Worm (Caenorhabditis elegans) whole organism, L3 larva: ENCODE data around the gene C34F11.8.

Experiments used
- R02D3.7 ChIP-seq: fragments of 150-350 bp; optimal IDR thresholded peaks from 2 replicates; lab custom pipeline; 2014; ENCODE audit warnings: missing biosample characterization, missing genetic modification characterization
- ZK546.5 ChIP-seq: sonication (generic microtip); optimal IDR thresholded peaks from 2 replicates; lab custom pipeline; 2017; ENCODE audit warnings: missing biosample characterization, missing genetic modification characterization
- aly-2 ChIP-seq: fragments of 150-350 bp; optimal IDR thresholded peaks from 2 replicates; lab custom pipeline; 2014; ENCODE audit warnings: missing biosample characterization, missing genetic modification characterization
- ama-1 ChIP-seq: fragments of 150-350 bp; optimal IDR thresholded peaks from 2 replicates; lab custom pipeline; 2018
- ceh-16 ChIP-seq: sonication (generic microtip); optimal IDR thresholded peaks from 2 replicates; lab custom pipeline; 2017; ENCODE audit warnings: missing biosample characterization, missing genetic modification characterization
- ceh-28 ChIP-seq: fragments of 150-350 bp; optimal IDR thresholded peaks from 2 replicates; lab custom pipeline; 2014; ENCODE audit warnings: missing biosample characterization, missing genetic modification reagents, missing genetic modification characterization
- ceh-82 ChIP-seq: fragments of 150-350 bp; optimal IDR thresholded peaks from 2 replicates; lab custom pipeline; 2014; ENCODE audit warnings: missing biosample characterization, missing genetic modification characterization
- ceh-9 ChIP-seq: sonication (generic microtip); optimal IDR thresholded peaks from 2 replicates; lab custom pipeline; 2018; ENCODE audit warnings: missing biosample characterization, missing genetic modification characterization
- daf-12 ChIP-seq: fragments of 150-350 bp; optimal IDR thresholded peaks from 2 replicates; lab custom pipeline; 2014; ENCODE audit warnings: missing biosample characterization, missing genetic modification reagents, missing genetic modification characterization
- egl-27 ChIP-seq: sonication (generic microtip); optimal IDR thresholded peaks from 4 replicates; lab custom pipeline; 2017; ENCODE audit warnings: missing biosample characterization, missing genetic modification reagents, missing genetic modification characterization
- egl-5 ChIP-seq: fragments of 150-350 bp; optimal IDR thresholded peaks from 2 replicates; lab custom pipeline; 2017; ENCODE audit warnings: missing biosample characterization, missing genetic modification reagents, missing genetic modification characterization, inconsistent platforms
- elt-1 ChIP-seq: fragments of 150-350 bp; optimal IDR thresholded peaks from 2 replicates; lab custom pipeline; 2014; ENCODE audit warnings: missing biosample characterization, missing genetic modification characterization
- elt-2 ChIP-seq: sonication (generic microtip); optimal IDR thresholded peaks from 2 replicates; lab custom pipeline; 2016; ENCODE audit warnings: missing genetic modification reagents, mild to moderate bottlenecking, missing genetic modification characterization, missing compliant biosample characterization
- elt-3 ChIP-seq, 3 experiments: fragments of 150-350 bp in 1 of 3; sonication (generic microtip) in 2 of 3; optimal IDR thresholded peaks; 2 replicates in 2 of 3; 4 replicates in 1 of 3; lab custom pipeline; 2014 to 2017; ENCODE audit warnings: missing biosample characterization in 3 of 3, missing genetic modification characterization in 3 of 3
- eor-1 ChIP-seq, 2 experiments: fragments of 150-350 bp; optimal IDR thresholded peaks; 2 replicates each; lab custom pipeline; 2014 to 2018; ENCODE audit warnings: missing biosample characterization in 2 of 2, missing genetic modification characterization in 2 of 2
- fkh-2 ChIP-seq: fragments of 150-350 bp; optimal IDR thresholded peaks from 2 replicates; lab custom pipeline; 2014; ENCODE audit warnings: missing biosample characterization, missing genetic modification reagents, missing genetic modification characterization
- fos-1 ChIP-seq: fragments of 150-350 bp; optimal IDR thresholded peaks from 2 replicates; lab custom pipeline; 2014; ENCODE audit warnings: missing biosample characterization, missing genetic modification characterization
- hmg-11 ChIP-seq: sonication (generic microtip); optimal IDR thresholded peaks from 2 replicates; lab custom pipeline; 2016; ENCODE audit warnings: missing genetic modification characterization, missing compliant biosample characterization
- jun-1 ChIP-seq: fragments of 150-350 bp; optimal IDR thresholded peaks from 2 replicates; lab custom pipeline; 2014; ENCODE audit warnings: missing biosample characterization, missing genetic modification reagents, missing genetic modification characterization
- lin-15B ChIP-seq: fragments of 150-350 bp; optimal IDR thresholded peaks from 2 replicates; lab custom pipeline; 2014; ENCODE audit warnings: missing biosample characterization, missing genetic modification characterization
- lin-39 ChIP-seq: fragments of 150-350 bp; optimal IDR thresholded peaks from 2 replicates; lab custom pipeline; 2018; ENCODE audit warnings: missing biosample characterization, missing genetic modification reagents, missing genetic modification characterization
- lsy-12 ChIP-seq: sonication (generic microtip); optimal IDR thresholded peaks from 2 replicates; lab custom pipeline; 2016; ENCODE audit warnings: mild to moderate bottlenecking, missing genetic modification characterization, missing compliant biosample characterization
- mdl-1 ChIP-seq: fragments of 150-350 bp; optimal IDR thresholded peaks from 2 replicates; lab custom pipeline; 2014; ENCODE audit warnings: missing biosample characterization, missing genetic modification characterization
- mml-1 ChIP-seq: fragments of 150-350 bp; sonication (generic microtip); optimal IDR thresholded peaks from 3 replicates; lab custom pipeline; 2014; ENCODE audit warnings: missing biosample characterization, missing genetic modification characterization
- nfya-1 ChIP-seq: sonication (generic microtip); optimal IDR thresholded peaks from 2 replicates; lab custom pipeline; 2017; ENCODE audit warnings: missing genetic modification characterization, mild to moderate bottlenecking, missing compliant biosample characterization, antibody characterized with exemption, moderate library complexity; ENCODE audit not compliant: insufficient read depth
- nhr-11 ChIP-seq: fragments of 150-350 bp; optimal IDR thresholded peaks from 2 replicates; lab custom pipeline; 2014; ENCODE audit warnings: missing biosample characterization, missing genetic modification characterization
- nhr-12 ChIP-seq: fragments of 150-350 bp; optimal IDR thresholded peaks from 2 replicates; lab custom pipeline; 2014; ENCODE audit warnings: missing biosample characterization, missing genetic modification characterization
- nhr-23 ChIP-seq: fragments of 150-350 bp; optimal IDR thresholded peaks from 2 replicates; lab custom pipeline; 2014; ENCODE audit warnings: missing biosample characterization, missing genetic modification reagents, missing genetic modification characterization
- nhr-237 ChIP-seq: fragments of 150-350 bp; optimal IDR thresholded peaks from 2 replicates; lab custom pipeline; 2014; ENCODE audit warnings: missing biosample characterization, missing genetic modification characterization
- nhr-25 ChIP-seq: sonication (generic microtip); optimal IDR thresholded peaks from 2 replicates; lab custom pipeline; 2017; ENCODE audit warnings: missing biosample characterization, missing genetic modification characterization
- nhr-28 ChIP-seq: fragments of 150-350 bp; optimal IDR thresholded peaks from 2 replicates; lab custom pipeline; 2014; ENCODE audit warnings: missing biosample characterization, missing genetic modification characterization
- nhr-43 ChIP-seq: sonication (generic microtip); optimal IDR thresholded peaks from 2 replicates; lab custom pipeline; 2016; ENCODE audit warnings: mild to moderate bottlenecking, missing genetic modification characterization, missing compliant biosample characterization; ENCODE audit not compliant: poor library complexity, severe bottlenecking
- nhr-76 ChIP-seq: fragments of 150-350 bp; sonication (generic microtip); optimal IDR thresholded peaks from 5 replicates; lab custom pipeline; 2014; ENCODE audit warnings: missing biosample characterization, missing genetic modification characterization
- nhr-77 ChIP-seq: fragments of 150-350 bp; optimal IDR thresholded peaks from 2 replicates; lab custom pipeline; 2014; ENCODE audit warnings: missing biosample characterization, missing genetic modification characterization
- pha-4 ChIP-seq: fragments of 150-350 bp; optimal IDR thresholded peaks from 2 replicates; lab custom pipeline; 2014; ENCODE audit warnings: missing biosample characterization, missing genetic modification reagents, missing genetic modification characterization
- pqm-1 ChIP-seq: fragments of 150-350 bp; optimal IDR thresholded peaks from 2 replicates; lab custom pipeline; 2017; ENCODE audit warnings: missing biosample characterization, missing genetic modification characterization, inconsistent platforms
- sea-2 ChIP-seq: fragments of 150-350 bp; sonication (generic microtip); optimal IDR thresholded peaks from 4 replicates; lab custom pipeline; 2014; ENCODE audit warnings: missing biosample characterization, missing genetic modification reagents, missing genetic modification characterization
- skn-1 ChIP-seq: fragments of 150-350 bp; optimal IDR thresholded peaks from 2 replicates; lab custom pipeline; 2014; ENCODE audit warnings: missing biosample characterization, missing genetic modification characterization
- snpc-4 ChIP-seq: fragments of 150-350 bp; optimal IDR thresholded peaks from 2 replicates; lab custom pipeline; 2014; ENCODE audit warnings: missing biosample characterization, missing genetic modification characterization
- tbx-2 ChIP-seq: sonication (generic microtip); optimal IDR thresholded peaks from 2 replicates; lab custom pipeline; 2016; ENCODE audit warnings: mild to moderate bottlenecking, missing genetic modification characterization, missing compliant biosample characterization
- unc-39 ChIP-seq: sonication (generic microtip); optimal IDR thresholded peaks from 4 replicates; lab custom pipeline; 2017; ENCODE audit warnings: missing biosample characterization, missing genetic modification characterization
- unc-62 ChIP-seq: fragments of 150-350 bp; sonication (generic microtip); optimal IDR thresholded peaks from 4 replicates; lab custom pipeline; 2014; ENCODE audit warnings: missing biosample characterization, missing genetic modification reagents, missing genetic modification characterization
- zag-1 ChIP-seq: fragments of 150-350 bp; optimal IDR thresholded peaks from 2 replicates; lab custom pipeline; 2014; ENCODE audit warnings: missing biosample characterization, missing genetic modification characterization
- ztf-11 ChIP-seq: fragments of 150-350 bp; optimal IDR thresholded peaks from 2 replicates; lab custom pipeline; 2014; ENCODE audit warnings: missing biosample characterization, missing genetic modification characterization
- ztf-4 ChIP-seq: fragments of 150-350 bp; optimal IDR thresholded peaks from 2 replicates; lab custom pipeline; 2014; ENCODE audit warnings: missing biosample characterization, missing genetic modification characterization

The C34F11.8 gene

ce11 chrII:5183207-5183606, 27.6 kb downstream of the C34F11.8 start:
- TF ChIP-seq jun-1 (tag; lab: Kevin White, UChicago) (no peak), nhr-25 (tag; lab: Kevin White, UChicago) (peak; percentile 50), nhr-23 (tag; lab: Kevin White, UChicago) (peak; percentile 20)

- TF ChIP-seq lsy-12 = no peak
- peak; percentile 99 for TF ChIP-seq elt-2 (tag; lab: Kevin White, UChicago)
- TF ChIP-seq pqm-1 = peak; percentile 89
- peak; percentile 71 for TF ChIP-seq nfya-1 (tag; lab: Kevin White, UChicago)
- TF ChIP-seq jun-1 (tag; lab: Kevin White, UChicago) = peak; percentile 30
- TF ChIP-seq mml-1 (tag; lab: Kevin White, UChicago) = no peak
- no peak for TF ChIP-seq R02D3.7 (tag; lab: Kevin White, UChicago)
- TF ChIP-seq ceh-28 (tag; lab: Kevin White, UChicago) = peak; percentile 11
- TF ChIP-seq unc-39 = no peak
- peak; percentile 30 for TF ChIP-seq lin-39 (tag; lab: Kevin White, UChicago)
- no peak for TF ChIP-seq mdl-1 (tag; lab: Kevin White, UChicago)
- TF ChIP-seq skn-1 (tag; lab: Kevin White, UChicago) = peak; percentile 75
- TF ChIP-seq nhr-23 (tag; lab: Kevin White, UChicago) = peak; percentile 18
- peak; percentile 51 for TF ChIP-seq nhr-25 (tag; lab: Kevin White, UChicago)
- TF ChIP-seq ama-1 (lab: Kevin White, UChicago) = peak; percentile 39
- TF ChIP-seq ZK546.5 (tag; lab: Kevin White, UChicago) = no peak
- peak; percentile 48 for TF ChIP-seq pha-4
- peak; percentile 68 for TF ChIP-seq nhr-43 (tag; lab: Kevin White, UChicago)
- no peak for TF ChIP-seq nhr-12 (tag; lab: Kevin White, UChicago)
- TF ChIP-seq ceh-82 (tag; lab: Kevin White, UChicago) = no peak
- no peak for TF ChIP-seq daf-12
- peak; percentile 20 for TF ChIP-seq snpc-4 (tag; lab: Kevin White, UChicago)
- no peak for TF ChIP-seq nhr-28 (tag; lab: Kevin White, UChicago)
- TF ChIP-seq ceh-16 (tag; lab: Kevin White, UChicago) = no peak
- peak; percentile 44 for TF ChIP-seq hmg-11 (tag; lab: Kevin White, UChicago)
- peak; percentile 15 for TF ChIP-seq elt-1 (tag; lab: Kevin White, UChicago)
- TF ChIP-seq unc-62 (GFP tag; lab: Kevin White, UChicago) = no peak
- TF ChIP-seq, all 47 proteins: peak for 15
Observed at ce11 chrII:5182451-5182850, 28.3 kb downstream of the C34F11.8 start.

ce11 chrII:5181497-5181896, 29.3 kb downstream of the C34F11.8 start:
- TF ChIP-seq ama-1 (lab: Kevin White, UChicago) (no peak), sea-2 (GFP tag; lab: Kevin White, UChicago) (no peak), R02D3.7 (tag; lab: Kevin White, UChicago) (no peak), ceh-82 (tag; lab: Kevin White, UChicago) (no peak), ceh-9 (no peak), egl-5 (tag; lab: Kevin White, UChicago) (peak; percentile 63), nhr-12 (tag; lab: Kevin White, UChicago) (no peak), zag-1 (tag; lab: Kevin White, UChicago) (no peak), lin-15B (tag; lab: Kevin White, UChicago) (peak; percentile 37), egl-27 (tag; lab: Kevin White, UChicago) (no peak), elt-2 (tag; lab: Kevin White, UChicago) (peak; percentile 61), nhr-28 (tag; lab: Kevin White, UChicago) (no peak), aly-2 (tag; lab: Kevin White, UChicago) (no peak), elt-3 (tag; optimal IDR thresholded peaks at IDR 0.05; lab: Kevin White, UChicago) (no peak), fkh-2 (no peak), nhr-25 (tag; lab: Kevin White, UChicago) (peak; percentile 56), daf-12 (no peak), nhr-43 (tag; lab: Kevin White, UChicago) (peak; percentile 63), ZK546.5 (tag; lab: Kevin White, UChicago) (no peak), nhr-23 (tag; lab: Kevin White, UChicago) (peak; percentile 49), mml-1 (tag; lab: Kevin White, UChicago) (no peak), unc-39 (no peak), tbx-2 (peak; percentile 71), lsy-12 (peak; percentile 56), snpc-4 (tag; lab: Kevin White, UChicago) (peak; percentile 37), elt-1 (tag; lab: Kevin White, UChicago) (peak; percentile 52), pqm-1 (no peak), nfya-1 (tag; lab: Kevin White, UChicago) (peak; percentile 73), ceh-28 (tag; lab: Kevin White, UChicago) (peak; percentile 38), ztf-11 (tag; lab: Kevin White, UChicago) (no peak), nhr-11 (tag; lab: Kevin White, UChicago) (no peak), eor-1 (tag; optimal IDR thresholded peaks at IDR 0.05; lab: Kevin White, UChicago) (no peak), skn-1 (tag; lab: Kevin White, UChicago) (no peak), jun-1 (tag; lab: Kevin White, UChicago) (peak; percentile 59), lin-39 (tag; lab: Kevin White, UChicago) (peak; percentile 71), nhr-237 (no peak), ceh-16 (tag; lab: Kevin White, UChicago) (no peak), mdl-1 (tag; lab: Kevin White, UChicago) (peak; percentile 62), fos-1 (tag; lab: Kevin White, UChicago) (no peak), nhr-77 (tag; lab: Kevin White, UChicago) (no peak), nhr-76 (tag; lab: Kevin White, UChicago) (peak; percentile 34), ztf-4 (tag; lab: Kevin White, UChicago) (peak; percentile 46), hmg-11 (tag; lab: Kevin White, UChicago) (peak; percentile 49)
